Worm (Caenorhabditis elegans) whole organism, young adult: ENCODE measurements around the gene srsx-37.

Experiments
- B0336.3 ChIP-seq: fragments of 200-800 bp; sonication (Bioruptor generic); IDR thresholded peaks from 2 replicates; pipeline ENCODE4 v1.3.6; 2022; ENCODE audit warnings: missing genetic modification characterization, missing compliant biosample characterization
- D2030.7 ChIP-seq: fragments of 200-800 bp; sonication (Bioruptor generic); IDR thresholded peaks from 2 replicates; pipeline ENCODE4 v1.3.6; 2022; ENCODE audit warnings: missing genetic modification reagents, missing genetic modification characterization, missing compliant biosample characterization
- F39B2.1 ChIP-seq: fragments of 200-800 bp; sonication (Bioruptor generic); IDR thresholded peaks from 2 replicates; pipeline ENCODE4 v1.3.6; 2022; ENCODE audit warnings: missing genetic modification reagents, missing genetic modification characterization, missing compliant biosample characterization
- F49E8.2 ChIP-seq: sonication (generic microtip); optimal IDR thresholded peaks from 3 replicates; lab custom pipeline; 2017; ENCODE audit warnings: missing genetic modification characterization, mild to moderate bottlenecking, missing compliant biosample characterization, antibody characterized with exemption, moderate library complexity; ENCODE audit not compliant: insufficient read depth
- F52B5.7 ChIP-seq: sonication (generic microtip); optimal IDR thresholded peaks from 2 replicates; lab custom pipeline; 2016; ENCODE audit warnings: mild to moderate bottlenecking, missing genetic modification characterization, missing compliant biosample characterization
- F57C9.4 ChIP-seq: sonication (generic microtip); optimal IDR thresholded peaks from 2 replicates; lab custom pipeline; 2017; ENCODE audit warnings: mild to moderate bottlenecking, missing genetic modification characterization, missing compliant biosample characterization
- K11D2.4 ChIP-seq: fragments of 200-800 bp; sonication (Bioruptor generic); IDR thresholded peaks from 2 replicates; pipeline ENCODE4 v1.3.6; 2022; ENCODE audit warnings: missing genetic modification reagents, missing genetic modification characterization, missing compliant biosample characterization
- K12H6.12 ChIP-seq: fragments of 200-800 bp; sonication (Bioruptor generic); optimal IDR thresholded peaks from 2 replicates; lab custom pipeline; 2018; ENCODE audit warnings: mild to moderate bottlenecking, missing genetic modification characterization, missing compliant biosample characterization
- T26A5.8 ChIP-seq: sonication (generic microtip); optimal IDR thresholded peaks from 2 replicates; lab custom pipeline; 2016; ENCODE audit warnings: missing genetic modification characterization, missing compliant biosample characterization
- Y53F4B.3 ChIP-seq: fragments of 200-800 bp; sonication (Bioruptor generic); IDR thresholded peaks from 2 replicates; pipeline ENCODE4 v1.3.6; 2022; ENCODE audit warnings: missing genetic modification reagents, missing genetic modification characterization, missing compliant biosample characterization
- Y56A3A.18 ChIP-seq: fragments of 200-800 bp; sonication (Bioruptor generic); IDR thresholded peaks from 2 replicates; pipeline ENCODE4 v1.3.6; 2022; ENCODE audit warnings: missing genetic modification reagents, missing genetic modification characterization, missing compliant biosample characterization
- Y67H2A.10 ChIP-seq: fragments of 200-800 bp; sonication (Bioruptor generic); conservative IDR thresholded peaks from 2 replicates; pipeline ENCODE4 v1.3.6; 2022; ENCODE audit warnings: missing genetic modification reagents, missing genetic modification characterization, missing compliant biosample characterization
- Y79H2A.3 ChIP-seq: fragments of 200-800 bp; sonication (Bioruptor generic); conservative IDR thresholded peaks from 2 replicates; pipeline ENCODE4 v1.3.6; 2022; ENCODE audit warnings: missing genetic modification reagents, missing genetic modification characterization, missing compliant biosample characterization
- aptf-2 ChIP-seq: fragments of 200-800 bp; sonication (Bioruptor generic); conservative IDR thresholded peaks from 2 replicates; pipeline ENCODE4 v1.3.6; 2022; ENCODE audit warnings: missing genetic modification reagents, missing genetic modification characterization, missing compliant biosample characterization
- cebp-1 ChIP-seq, 2 experiments: fragments of 200-800 bp in 1 of 2; sonication (Bioruptor generic) in 1 of 2; sonication (generic microtip) in 1 of 2; IDR thresholded peaks in 1 of 2; optimal IDR thresholded peaks in 1 of 2; 2 replicates each; pipeline versions ENCODE4 v1.3.6 to Lab custom; 2017 to 2022; ENCODE audit warnings: missing compliant biosample characterization in 2 of 2, missing genetic modification characterization in 2 of 2, mild to moderate bottlenecking in 1 of 2, missing genetic modification reagents in 1 of 2, moderate library complexity in 1 of 2
- ceh-100 ChIP-seq: fragments of 200-800 bp; sonication (Bioruptor generic); IDR thresholded peaks from 2 replicates; pipeline ENCODE4 v1.3.6; 2022; ENCODE audit warnings: missing genetic modification reagents, missing genetic modification characterization, missing compliant biosample characterization
- ceh-40 ChIP-seq: fragments of 200-800 bp; sonication (Bioruptor generic); IDR thresholded peaks from 2 replicates; pipeline ENCODE4 v1.3.6; 2022; ENCODE audit warnings: missing genetic modification characterization, missing compliant biosample characterization
- ceh-79 ChIP-seq: sonication (generic microtip); optimal IDR thresholded peaks from 2 replicates; lab custom pipeline; 2017; ENCODE audit warnings: mild to moderate bottlenecking, missing genetic modification characterization, missing compliant biosample characterization
- egl-44 ChIP-seq: fragments of 200-800 bp; sonication (Bioruptor generic); IDR thresholded peaks from 2 replicates; pipeline ENCODE4 v1.3.6; 2022; ENCODE audit warnings: missing genetic modification reagents, missing genetic modification characterization, missing compliant biosample characterization
- him-1 ChIP-seq: sonication (generic microtip); optimal IDR thresholded peaks from 2 replicates; lab custom pipeline; 2016; ENCODE audit warnings: missing genotype, missing genetic modification reagents, missing genetic modification characterization, missing compliant biosample characterization
- hmg-1.2 ChIP-seq: fragments of 200-800 bp; sonication (Bioruptor generic); IDR thresholded peaks from 2 replicates; pipeline ENCODE4 v1.3.6; 2022; ENCODE audit warnings: missing genetic modification reagents, missing genetic modification characterization, missing compliant biosample characterization
- let-607 ChIP-seq, 2 experiments: fragments of 200-800 bp in 1 of 2; sonication (Bioruptor generic) in 1 of 2; sonication (generic microtip) in 1 of 2; optimal IDR thresholded peaks; 2 replicates each; lab custom pipeline; 2016 to 2018; ENCODE audit warnings: mild to moderate bottlenecking in 2 of 2, missing compliant biosample characterization in 2 of 2, missing genetic modification characterization in 2 of 2, moderate library complexity in 2 of 2, missing genotype in 1 of 2
- lin-40 ChIP-seq: sonication (generic microtip); optimal IDR thresholded peaks from 2 replicates; lab custom pipeline; 2016; ENCODE audit warnings: missing genetic modification characterization, mild to moderate bottlenecking, missing compliant biosample characterization, missing genotype, missing genetic modification reagents
- lin-54 ChIP-seq: fragments of 200-800 bp; sonication (Bioruptor generic); optimal IDR thresholded peaks from 2 replicates; lab custom pipeline; 2018; ENCODE audit warnings: mild to moderate bottlenecking, missing genetic modification characterization, missing compliant biosample characterization
- lir-1 ChIP-seq: fragments of 200-800 bp; sonication (Bioruptor generic); conservative IDR thresholded peaks from 2 replicates; pipeline ENCODE4 v1.3.6; 2022; ENCODE audit warnings: missing genetic modification reagents, missing genetic modification characterization, missing compliant biosample characterization
- lsy-27 ChIP-seq: sonication (generic microtip); optimal IDR thresholded peaks from 2 replicates; lab custom pipeline; 2017; ENCODE audit warnings: missing genetic modification characterization, mild to moderate bottlenecking, missing compliant biosample characterization, antibody characterized with exemption, missing genotype, borderline replicate concordance; ENCODE audit not compliant: insufficient read depth
- madf-10 ChIP-seq: sonication (generic microtip); optimal IDR thresholded peaks from 2 replicates; lab custom pipeline; 2016; ENCODE audit warnings: mild to moderate bottlenecking, missing genetic modification characterization, missing compliant biosample characterization
- madf-3 ChIP-seq: fragments of 200-800 bp; sonication (Bioruptor generic); IDR thresholded peaks from 2 replicates; pipeline ENCODE4 v1.3.6; 2022; ENCODE audit warnings: missing genetic modification reagents, missing genetic modification characterization, missing compliant biosample characterization
- madf-8 ChIP-seq: fragments of 200-800 bp; sonication (Bioruptor generic); conservative IDR thresholded peaks from 2 replicates; pipeline ENCODE4 v1.3.6; 2022; ENCODE audit warnings: missing genetic modification reagents, missing genetic modification characterization, missing compliant biosample characterization
- mcd-1 ChIP-seq: fragments of 200-800 bp; sonication (Bioruptor generic); IDR thresholded peaks from 2 replicates; pipeline ENCODE4 v1.3.6; 2022; ENCODE audit warnings: missing genetic modification reagents, missing genetic modification characterization, missing compliant biosample characterization
- mes-4 ChIP-seq: sonication (generic microtip); optimal IDR thresholded peaks from 2 replicates; lab custom pipeline; 2016; ENCODE audit warnings: missing genotype, missing genetic modification characterization, missing compliant biosample characterization
- nhr-80 ChIP-seq: sonication (generic microtip); optimal IDR thresholded peaks from 2 replicates; lab custom pipeline; 2016; ENCODE audit warnings: missing genetic modification characterization, missing compliant biosample characterization
- nhr-90 ChIP-seq: sonication (generic microtip); optimal IDR thresholded peaks from 2 replicates; lab custom pipeline; 2016; ENCODE audit warnings: missing genotype, mild to moderate bottlenecking, missing genetic modification characterization, missing compliant biosample characterization
- snpc-1.3 ChIP-seq: sonication (generic microtip); optimal IDR thresholded peaks from 2 replicates; lab custom pipeline; 2017; ENCODE audit warnings: missing genetic modification characterization, mild to moderate bottlenecking, missing compliant biosample characterization, antibody characterized with exemption, moderate library complexity, missing genotype, missing genetic modification reagents; ENCODE audit not compliant: insufficient read depth
- sptf-2 ChIP-seq: fragments of 200-800 bp; sonication (Bioruptor generic); optimal IDR thresholded peaks from 2 replicates; lab custom pipeline; 2018; ENCODE audit warnings: mild to moderate bottlenecking, missing genetic modification characterization, missing compliant biosample characterization
- tbp1 ChIP-seq: fragments of 200-800 bp; sonication (Bioruptor generic); optimal IDR thresholded peaks from 2 replicates; lab custom pipeline; 2018; ENCODE audit warnings: mild to moderate bottlenecking, missing genetic modification characterization, missing compliant biosample characterization
- unc-130 ChIP-seq: sonication (generic microtip); optimal IDR thresholded peaks from 2 replicates; lab custom pipeline; 2016; ENCODE audit warnings: missing genetic modification reagents, missing genetic modification characterization, missing compliant biosample characterization
- xnd-1 ChIP-seq: sonication (generic microtip); optimal IDR thresholded peaks from 2 replicates; lab custom pipeline; 2016; ENCODE audit warnings: missing genotype, missing genetic modification reagents, missing genetic modification characterization, missing compliant biosample characterization
- zim-3 ChIP-seq: sonication (generic microtip); optimal IDR thresholded peaks from 2 replicates; lab custom pipeline; 2017; ENCODE audit warnings: mild to moderate bottlenecking, missing genetic modification characterization, moderate library complexity, missing compliant biosample characterization
- ztf-18 ChIP-seq: sonication (generic microtip); optimal IDR thresholded peaks from 2 replicates; lab custom pipeline; 2016; ENCODE audit warnings: missing genotype, mild to moderate bottlenecking, missing genetic modification characterization, missing compliant biosample characterization
- ztf-22 ChIP-seq: fragments of 200-800 bp; sonication (Bioruptor generic); optimal IDR thresholded peaks from 2 replicates; lab custom pipeline; 2018; ENCODE audit warnings: mild to moderate bottlenecking, missing genetic modification characterization, moderate library complexity, missing compliant biosample characterization

srsx-37 gene

DNA sequence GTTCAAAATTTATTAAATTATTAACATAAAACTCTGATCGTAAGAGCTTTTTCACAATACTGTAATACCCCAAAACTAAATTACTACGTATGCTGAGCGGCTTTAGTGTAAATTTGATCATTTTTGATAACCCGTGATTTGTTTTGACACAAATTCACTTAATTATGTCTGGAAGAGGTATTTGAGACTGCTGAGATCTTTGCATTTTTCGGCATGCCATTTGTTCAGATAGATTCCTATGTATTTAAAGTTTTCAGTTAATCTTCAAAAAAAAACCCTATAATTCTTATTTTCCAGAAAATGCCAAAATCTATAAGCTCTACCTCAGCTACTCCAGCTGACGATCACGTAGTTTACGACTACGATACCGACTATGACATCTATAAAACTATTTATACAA is 28.7 kb downstream of the srsx-37 start, which contains the start of gene srw-15:
Gene srw-15, plus strand, starts transcription at position 301 of the 400 bp plus-strand sequence.
- TF ChIP-seq Y79H2A.3 (GFP tag; lab: Robert Waterston, UW) (no peak), lin-54 (GFP tag; lab: Kevin White, UChicago) (no peak), K12H6.12 (tag; lab: Kevin White, UChicago) (no peak), Y67H2A.10 (GFP tag; lab: Robert Waterston, UW) (no peak), sptf-2 (GFP tag; lab: Kevin White, UChicago) (no peak), ztf-18 (tag; lab: Kevin White, UChicago) (no peak), ztf-22 (GFP tag; lab: Kevin White, UChicago) (no peak), nhr-80 (no peak), cebp-1 (GFP tag; IDR thresholded peaks at IDR 0.05; lab: Robert Waterston, UW) (no peak), cebp-1 (tag; optimal IDR thresholded peaks at IDR 0.05; lab: Kevin White, UChicago) (no peak), snpc-1.3 (no peak), lir-1 (GFP tag; lab: Robert Waterston, UW) (no peak), hmg-1.2 (no peak), xnd-1 (no peak), F52B5.7 (tag; lab: Kevin White, UChicago) (no peak), nhr-90 (tag; lab: Kevin White, UChicago) (no peak)
- TF ChIP-seq, all 124 proteins: peak for 0

DNA sequence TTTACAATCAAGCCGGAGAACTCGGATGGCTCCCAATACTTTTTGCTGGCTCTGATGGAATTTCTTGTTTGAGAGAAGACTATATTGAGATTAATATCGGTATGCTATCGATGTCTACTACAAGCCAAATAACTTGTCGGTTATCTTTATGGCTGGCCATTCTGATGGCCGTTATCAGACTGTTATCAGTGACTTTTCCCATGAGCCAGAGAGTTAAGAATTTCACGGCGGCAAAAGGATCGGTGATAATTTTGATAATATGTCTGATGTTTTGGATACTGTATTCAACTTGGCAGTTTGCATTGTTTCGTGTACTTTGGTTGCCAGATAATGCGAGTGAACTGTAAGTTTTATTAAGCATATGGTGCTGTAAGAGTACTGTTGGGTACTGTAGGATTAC is 32.7 kb downstream of the srsx-37 start:
- TF ChIP-seq zim-3 (tag; lab: Kevin White, UChicago) (no peak), D2030.7 (no peak), lsy-27 (tag; lab: Kevin White, UChicago) (no peak), B0336.3 (GFP tag; lab: Robert Waterston, UW) (no peak), mcd-1 (GFP tag; lab: Robert Waterston, UW) (no peak), madf-3 (no peak), Y56A3A.18 (no peak), F49E8.2 (tag; lab: Kevin White, UChicago) (no peak), egl-44 (GFP tag; lab: Robert Waterston, UW) (no peak), hmg-1.2 (no peak), him-1 (no peak), nhr-80 (no peak), lin-40 (tag; lab: Kevin White, UChicago) (no peak), T26A5.8 (tag; lab: Kevin White, UChicago) (no peak), madf-10 (tag; lab: Kevin White, UChicago) (no peak), F57C9.4 (tag; lab: Kevin White, UChicago) (no peak), madf-8 (GFP tag; lab: Robert Waterston, UW) (no peak), mes-4 (no peak)

DNA sequence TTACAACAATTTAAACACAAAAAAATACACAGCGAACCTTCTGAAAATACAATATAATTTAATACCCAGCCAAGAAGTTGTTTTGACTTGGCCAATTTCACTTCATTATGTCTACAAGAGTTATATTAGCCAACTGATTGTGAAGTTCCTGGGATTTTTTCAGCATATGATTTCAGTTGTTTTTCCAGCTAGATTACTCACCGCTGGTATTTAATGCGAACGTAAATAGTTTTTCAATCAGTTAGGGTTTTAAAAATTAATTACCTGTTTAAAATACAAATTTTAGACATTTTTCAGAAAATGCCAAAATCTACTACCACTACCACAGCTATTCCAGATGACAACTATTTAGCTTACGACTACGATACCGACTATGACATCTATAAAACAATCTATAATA is 33.3 kb downstream of the srsx-37 start, which contains the start of gene srw-14:
Gene srw-14, plus strand, starts transcription at position 301 of the 400 bp plus-strand sequence.
- TF ChIP-seq tbp1 (GFP tag; lab: Kevin White, UChicago) (no peak), ceh-40 (GFP tag; lab: Robert Waterston, UW) (no peak), K11D2.4 (GFP tag; lab: Robert Waterston, UW) (no peak), T26A5.8 (tag; lab: Kevin White, UChicago) (no peak), ceh-79 (tag; lab: Kevin White, UChicago) (no peak), F39B2.1 (GFP tag; lab: Robert Waterston, UW) (no peak), unc-130 (GFP tag; lab: Kevin White, UChicago) (no peak), Y53F4B.3 (no peak), Y56A3A.18 (no peak), ceh-100 (GFP tag; lab: Robert Waterston, UW) (no peak), aptf-2 (GFP tag; lab: Robert Waterston, UW) (no peak), let-607 (tag; optimal IDR thresholded peaks at IDR 0.05; lab: Kevin White, UChicago) (no peak)
